Fruit fly (Drosophila melanogaster): Measurements from ENCODE around the gene Root.

- TF ChIP-seq Met (GFP tag; optimal IDR thresholded peaks at IDR 0.05) (no peak), CG11762 (GFP tag; optimal IDR thresholded peaks at IDR 0.05; ENCODE audit: insufficient read depth) (no peak), Eip78C (GFP tag) (peak; percentile 67), CG6276 (GFP tag; optimal IDR thresholded peaks at IDR 0.05) (no peak), Hr38 (GFP tag; optimal IDR thresholded peaks at IDR 0.05) (no peak), CG6854 (GFP tag; optimal IDR thresholded peaks at IDR 0.05) (no peak)
Measured at dm6 chr3R:24169362-24169761, 56.3 kb downstream of the Root start, which contains the start of gene CG5510.

Data from whole organism, prepupa.